Worm (Caenorhabditis elegans) whole organism, L4 larva: ENCODE measurements around the gene smoc-1.

Experiments used
- nhr-77 ChIP-seq: fragments of 150-350 bp; optimal IDR thresholded peaks from 2 replicates; lab custom pipeline; 2014; ENCODE audit warnings: missing biosample characterization, missing genetic modification characterization
- snpc-4 ChIP-seq: fragments of 150-350 bp; optimal IDR thresholded peaks from 2 replicates; lab custom pipeline; 2014; ENCODE audit warnings: missing biosample characterization, missing genetic modification characterization

DNA sequence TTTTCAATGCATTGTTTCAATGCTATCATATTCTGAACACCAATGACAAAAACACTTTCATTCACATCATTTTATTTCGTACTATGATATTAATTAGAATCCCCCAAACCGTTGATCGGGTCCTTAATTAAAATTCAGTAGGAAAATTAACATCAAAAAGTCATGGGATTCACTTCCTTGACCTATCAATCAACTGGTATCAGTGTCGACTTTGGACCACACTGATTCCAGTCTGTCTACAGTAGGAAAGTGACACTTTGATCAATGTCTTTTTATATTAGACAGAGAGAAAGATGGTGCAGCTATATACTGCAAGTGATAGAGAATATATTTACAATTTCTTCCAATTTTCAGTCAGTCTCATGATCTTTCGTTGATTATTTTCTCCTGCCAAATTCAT, 38.9 kb downstream of the smoc-1 start:
- TF ChIP-seq snpc-4 (no peak), nhr-77 (no peak)
